Fruit fly (Drosophila melanogaster) whole organism, embryonic: ENCODE measurements around the gene CG17327.

ENCODE experiments used
- Abd-B ChIP-seq: fragments of 200-800 bp; sonication (Bioruptor generic); optimal IDR thresholded peaks from 2 replicates; lab custom pipeline; 2018; ENCODE audit warnings: missing biosample characterization, mild to moderate bottlenecking, missing genetic modification characterization, moderate library complexity
- CG10565 ChIP-seq: fragments of 200-800 bp; sonication (Bioruptor generic); optimal IDR thresholded peaks from 3 replicates; lab custom pipeline; 2016; ENCODE audit warnings: missing biosample characterization, mild to moderate bottlenecking, missing genetic modification characterization
- CG10654 ChIP-seq: fragments of 200-800 bp; sonication (Bioruptor generic); optimal IDR thresholded peaks from 2 replicates; lab custom pipeline; 2016; ENCODE audit warnings: missing biosample characterization, missing genetic modification characterization
- CG11085 ChIP-seq: fragments of 200-800 bp; sonication (Bioruptor generic); IDR thresholded peaks from 2 replicates; pipeline ENCODE4 v1.3.6; 2022; ENCODE audit warnings: missing biosample characterization, missing genetic modification characterization
- CG12219 ChIP-seq: fragments of 200-800 bp; sonication (Bioruptor generic); optimal IDR thresholded peaks from 3 replicates; lab custom pipeline; 2018; ENCODE audit warnings: missing biosample characterization, mild to moderate bottlenecking, missing genetic modification characterization
- CG13624 ChIP-seq: fragments of 200-800 bp; sonication (Bioruptor generic); optimal IDR thresholded peaks from 2 replicates; lab custom pipeline; 2016; ENCODE audit warnings: missing biosample characterization, missing genetic modification characterization
- CG13894 ChIP-seq: fragments of 200-800 bp; sonication (Bioruptor generic); optimal IDR thresholded peaks from 3 replicates; lab custom pipeline; 2018; ENCODE audit warnings: missing biosample characterization, mild to moderate bottlenecking, missing genetic modification characterization, moderate library complexity
- CG14965 ChIP-seq: fragments of 200-800 bp; sonication (Bioruptor generic); optimal IDR thresholded peaks from 2 replicates; lab custom pipeline; 2016; ENCODE audit warnings: missing biosample characterization, missing genetic modification characterization, borderline replicate concordance
- CG15479 ChIP-seq: fragments of 200-800 bp; sonication (Bioruptor generic); optimal IDR thresholded peaks from 3 replicates; lab custom pipeline; 2019; ENCODE audit warnings: missing biosample characterization, mild to moderate bottlenecking, missing genetic modification characterization, moderate library complexity
- CG17385 ChIP-seq: fragments of 200-800 bp; sonication (Bioruptor generic); optimal IDR thresholded peaks from 3 replicates; lab custom pipeline; 2018; ENCODE audit warnings: missing biosample characterization, mild to moderate bottlenecking, missing genetic modification characterization
- CG2202 ChIP-seq: fragments of 200-800 bp; sonication (Bioruptor generic); optimal IDR thresholded peaks from 2 replicates; lab custom pipeline; 2018; ENCODE audit warnings: missing biosample characterization, mild to moderate bottlenecking, missing genetic modification characterization
- CG31441 ChIP-seq: fragments of 200-800 bp; sonication (Bioruptor generic); IDR thresholded peaks from 2 replicates; pipeline ENCODE4 v1.3.6; 2022; ENCODE audit warnings: missing biosample characterization, missing genetic modification characterization
- CG32532 ChIP-seq: fragments of 200-800 bp; sonication (Bioruptor generic); IDR thresholded peaks from 2 replicates; pipeline ENCODE4 v1.3.6; 2022; ENCODE audit warnings: missing biosample characterization, missing genetic modification characterization
- CG3281 ChIP-seq: fragments of 200-800 bp; sonication (Bioruptor generic); optimal IDR thresholded peaks from 3 replicates; lab custom pipeline; 2017; ENCODE audit warnings: missing biosample characterization, mild to moderate bottlenecking, missing genetic modification characterization
- CG34376 ChIP-seq: fragments of 200-800 bp; sonication (Bioruptor generic); optimal IDR thresholded peaks from 2 replicates; lab custom pipeline; 2018; ENCODE audit warnings: missing biosample characterization, mild to moderate bottlenecking, missing genetic modification characterization
- CG5180 ChIP-seq: fragments of 200-800 bp; sonication (Bioruptor generic); optimal IDR thresholded peaks from 3 replicates; lab custom pipeline; 2017; ENCODE audit warnings: missing biosample characterization, missing genetic modification characterization, mild to moderate bottlenecking, moderate library complexity, missing genetic modification reagents
- CG6791 ChIP-seq: fragments of 200-800 bp; sonication (Bioruptor generic); IDR thresholded peaks from 3 replicates; pipeline ENCODE4 v1.3.6; 2022; ENCODE audit warnings: missing biosample characterization, missing genetic modification characterization; ENCODE audit not compliant: partially characterized antibody
- CG7357 ChIP-seq: fragments of 200-800 bp; sonication (Bioruptor generic); IDR thresholded peaks from 3 replicates; pipeline ENCODE4 v1.3.6; 2022; ENCODE audit warnings: missing biosample characterization, missing genetic modification characterization
- CG7987 ChIP-seq: fragments of 200-800 bp; sonication (Bioruptor generic); optimal IDR thresholded peaks from 2 replicates; lab custom pipeline; 2018; ENCODE audit warnings: missing biosample characterization, mild to moderate bottlenecking, missing genetic modification characterization, moderate library complexity
- CG8765 ChIP-seq: fragments of 200-800 bp; sonication (Bioruptor generic); IDR thresholded peaks from 2 replicates; pipeline ENCODE4 v1.3.6; 2022; ENCODE audit warnings: missing biosample characterization, missing genetic modification characterization
- Deaf1 ChIP-seq: fragments of 200-800 bp; optimal IDR thresholded peaks from 3 replicates; lab custom pipeline; 2019; ENCODE audit warnings: missing biosample characterization, mild to moderate bottlenecking, missing genetic modification characterization, moderate library complexity
- Doc2 ChIP-seq: fragments of 200-800 bp; sonication (Bioruptor generic); IDR thresholded peaks from 2 replicates; pipeline ENCODE4 v1.3.6; 2022; ENCODE audit warnings: missing biosample characterization, missing genetic modification characterization
- H15 ChIP-seq: fragments of 200-800 bp; sonication (Bioruptor generic); IDR thresholded peaks from 3 replicates; pipeline ENCODE4 v1.3.6; 2022; ENCODE audit warnings: missing biosample characterization, missing genetic modification characterization
- HHEX ChIP-seq: fragments of 200-800 bp; sonication (Bioruptor generic); optimal IDR thresholded peaks from 3 replicates; lab custom pipeline; 2017; ENCODE audit warnings: missing biosample characterization, mild to moderate bottlenecking, missing genetic modification characterization, missing genetic modification reagents
- HLH4C ChIP-seq: fragments of 200-800 bp; sonication (Bioruptor generic); IDR thresholded peaks from 3 replicates; pipeline ENCODE4 v1.3.6; 2022; ENCODE audit warnings: missing biosample characterization, missing genetic modification characterization; ENCODE audit not compliant: partially characterized antibody
- Lpt ChIP-seq: fragments of >200 bp; optimal IDR thresholded peaks from 2 replicates; lab custom pipeline; 2018; ENCODE audit warnings: missing biosample characterization, missing genetic modification characterization
- Nf-YB ChIP-seq: fragments of 200-800 bp; sonication (Bioruptor generic); optimal IDR thresholded peaks from 3 replicates; lab custom pipeline; 2019; ENCODE audit warnings: missing biosample characterization, mild to moderate bottlenecking, missing genetic modification characterization, moderate library complexity
- Nf-YC ChIP-seq: fragments of 200-800 bp; optimal IDR thresholded peaks from 3 replicates; lab custom pipeline; 2019; ENCODE audit warnings: missing biosample characterization, mild to moderate bottlenecking, missing genetic modification characterization, moderate library complexity
- Oli ChIP-seq: fragments of 200-800 bp; sonication (Bioruptor generic); optimal IDR thresholded peaks from 2 replicates; lab custom pipeline; 2018; ENCODE audit warnings: missing biosample characterization, mild to moderate bottlenecking, missing genetic modification characterization, moderate library complexity
- Optix ChIP-seq: fragments of 200-800 bp; sonication (Bioruptor generic); IDR thresholded peaks from 3 replicates; pipeline ENCODE4 v1.3.6; 2022; ENCODE audit warnings: missing biosample characterization, missing genetic modification characterization
- Tbp ChIP-seq: fragments of >200 bp; optimal IDR thresholded peaks from 2 replicates; lab custom pipeline; 2018; ENCODE audit warnings: missing biosample characterization, missing genetic modification characterization
- amos ChIP-seq: fragments of 200-800 bp; sonication (Bioruptor generic); IDR thresholded peaks from 2 replicates; pipeline ENCODE4 v1.3.6; 2022; ENCODE audit warnings: missing biosample characterization, missing genetic modification characterization; ENCODE audit not compliant: partially characterized antibody
- ase ChIP-seq: fragments of 200-800 bp; sonication (Bioruptor generic); IDR thresholded peaks from 3 replicates; pipeline ENCODE4 v1.3.6; 2022; ENCODE audit warnings: missing biosample characterization, missing genetic modification characterization
- az2 ChIP-seq: fragments of 200-800 bp; sonication (Bioruptor generic); optimal IDR thresholded peaks from 3 replicates; lab custom pipeline; 2016; ENCODE audit warnings: missing biosample characterization, missing genetic modification characterization
- caup ChIP-seq: fragments of 200-800 bp; sonication (Bioruptor generic); optimal IDR thresholded peaks from 3 replicates; lab custom pipeline; 2017; ENCODE audit warnings: missing biosample characterization, mild to moderate bottlenecking, missing genetic modification characterization, moderate library complexity; ENCODE audit not compliant: severe bottlenecking
- danr ChIP-seq: fragments of 200-800 bp; sonication (Bioruptor generic); IDR thresholded peaks from 2 replicates; pipeline ENCODE4 v1.3.6; 2022; ENCODE audit warnings: missing biosample characterization, missing genetic modification characterization
- dimm ChIP-seq: fragments of 200-800 bp; sonication (Bioruptor generic); IDR thresholded peaks from 2 replicates; pipeline ENCODE4 v1.3.6; 2022; ENCODE audit warnings: missing biosample characterization, missing genetic modification characterization
- dmrt11E ChIP-seq: fragments of 200-800 bp; sonication (Bioruptor generic); optimal IDR thresholded peaks from 3 replicates; lab custom pipeline; 2018; ENCODE audit warnings: missing biosample characterization, mild to moderate bottlenecking, missing genetic modification characterization, moderate library complexity
- en ChIP-seq: fragments of 200-800 bp; sonication (Bioruptor generic); optimal IDR thresholded peaks from 2 replicates; lab custom pipeline; 2016; ENCODE audit warnings: missing biosample characterization, missing genetic modification characterization
- fd102C ChIP-seq: fragments of 200-800 bp; sonication (Bioruptor generic); optimal IDR thresholded peaks from 2 replicates; lab custom pipeline; 2018; ENCODE audit warnings: missing biosample characterization, mild to moderate bottlenecking, missing genetic modification characterization, moderate library complexity
- gcm ChIP-seq: fragments of 200-800 bp; sonication (Bioruptor generic); optimal IDR thresholded peaks from 2 replicates; lab custom pipeline; 2019; ENCODE audit warnings: missing biosample characterization, mild to moderate bottlenecking, missing genetic modification characterization, moderate library complexity
- ham ChIP-seq: fragments of 200-800 bp; sonication (Bioruptor generic); IDR thresholded peaks from 2 replicates; pipeline ENCODE4 v1.3.6; 2022; ENCODE audit warnings: missing biosample characterization, missing genetic modification characterization
- kni ChIP-seq: fragments of 200-800 bp; sonication (Bioruptor generic); optimal IDR thresholded peaks from 3 replicates; lab custom pipeline; 2017; ENCODE audit warnings: mild to moderate bottlenecking, missing biosample characterization, missing genetic modification reagents, missing genetic modification characterization
- ranshi ChIP-seq: fragments of 200-800 bp; sonication (Bioruptor generic); IDR thresholded peaks from 2 replicates; pipeline ENCODE4 v1.3.6; 2022; ENCODE audit warnings: missing biosample characterization, missing genetic modification characterization
- sd ChIP-seq: fragments of 200-800 bp; sonication (Bioruptor generic); optimal IDR thresholded peaks from 3 replicates; lab custom pipeline; 2018; ENCODE audit warnings: missing biosample characterization, mild to moderate bottlenecking, missing genetic modification characterization, moderate library complexity
- slou ChIP-seq: fragments of 200-800 bp; sonication (Bioruptor generic); optimal IDR thresholded peaks from 3 replicates; lab custom pipeline; 2016; ENCODE audit warnings: missing biosample characterization, missing genetic modification characterization
- trh ChIP-seq: fragments of 200-800 bp; sonication (Bioruptor generic); optimal IDR thresholded peaks from 2 replicates; lab custom pipeline; 2016; ENCODE audit warnings: missing biosample characterization, missing genetic modification characterization
- ttk ChIP-seq: fragments of 200-800 bp; sonication (Bioruptor generic); IDR thresholded peaks from 2 replicates; pipeline ENCODE4 v2.1.2; 2022; ENCODE audit warnings: missing biosample characterization, missing genetic modification characterization
- unc-4 ChIP-seq: fragments of 200-800 bp; sonication (Bioruptor generic); IDR thresholded peaks from 2 replicates; pipeline ENCODE4 v1.3.6; 2022; ENCODE audit warnings: missing biosample characterization, missing genetic modification characterization; ENCODE audit not compliant: partially characterized antibody

The CG17327 gene

dm6 chr3R:13030257-13031173 lies 33.0 kb upstream of the CG17327 start, which contains the start of the genes CG46281 and CG46280 (continued):
- TF ChIP-seq CG7987 (no peak), Nf-YB (no peak), Nf-YC (tag; lab: Kevin White, UChicago) (no peak), slou (GFP tag; lab: Kevin White, UChicago) (no peak), CG3281 (no peak), fd102C (no peak), Deaf1 (tag; lab: Kevin White, UChicago) (no peak), CG13894 (no peak), CG10565 (no peak), CG14965 (GFP tag; lab: Kevin White, UChicago) (no peak), HHEX (GFP tag; lab: Kevin White, UChicago) (no peak), Lpt (GFP tag; lab: Kevin White, UChicago) (no peak), CG17385 (GFP tag; lab: Kevin White, UChicago) (peak; percentile 42), sd (no peak), ranshi (GFP tag; lab: Robert Waterston, UW) (no peak), CG13624 (GFP tag; lab: Kevin White, UChicago) (peak; percentile 43), Doc2 (no peak), danr (GFP tag; lab: Robert Waterston, UW) (no peak), CG7357 (no peak), caup (GFP tag; lab: Kevin White, UChicago) (no peak), az2 (GFP tag; lab: Kevin White, UChicago) (no peak), CG12219 (GFP tag; lab: Kevin White, UChicago) (no peak), ase (GFP tag; lab: Robert Waterston, UW) (no peak), unc-4 (GFP tag; lab: Robert Waterston, UW) (peak; percentile 64), CG8765 (no peak), ham (no peak), dmrt11E (tag; lab: Kevin White, UChicago) (peak; percentile 19), ttk (GFP tag; lab: Robert Waterston, UW) (no peak), CG34376 (GFP tag; lab: Kevin White, UChicago) (no peak), CG31441 (GFP tag; lab: Robert Waterston, UW) (no peak), kni (GFP tag; lab: Kevin White, UChicago) (no peak), gcm (GFP tag; lab: Kevin White, UChicago) (no peak), Optix (GFP tag; lab: Robert Waterston, UW) (no peak), CG2202 (no peak), Oli (tag; lab: Kevin White, UChicago) (no peak), H15 (GFP tag; lab: Robert Waterston, UW) (no peak), CG15479 (no peak), CG32532 (GFP tag; lab: Robert Waterston, UW) (no peak), HLH4C (GFP tag; lab: Robert Waterston, UW) (peak; percentile 69), CG10654 (GFP tag; lab: Kevin White, UChicago) (no peak), Abd-B (GFP tag; lab: Kevin White, UChicago) (no peak), Tbp (peak; percentile 32), CG5180 (GFP tag; lab: Kevin White, UChicago) (no peak), CG11085 (GFP tag; lab: Robert Waterston, UW) (no peak), amos (GFP tag; lab: Robert Waterston, UW) (peak; percentile 39; the same call in 1 of the 2 replicates), CG6791 (GFP tag; lab: Robert Waterston, UW) (peak; percentile 54; the same call in 2 of the 3 replicates), en (no peak), dimm (GFP tag; lab: Robert Waterston, UW) (no peak), trh (no peak)
